Worm (Caenorhabditis elegans): ENCODE results near the gene ugt-59.

ce11 chrIV:10339701-10340100, 20.7 kb upstream of the ugt-59 start:
- TF ChIP-seq ama-1 (optimal IDR thresholded peaks at IDR 0.05) (no peak), tbx-37 (GFP tag; conservative IDR thresholded peaks at IDR 0.05) (no peak), hmg-4 (GFP tag; optimal IDR thresholded peaks at IDR 0.05) (no peak), B0310.2 (tag; optimal IDR thresholded peaks at IDR 0.05) (no peak), ceh-13 (GFP tag; optimal IDR thresholded peaks at IDR 0.05) (no peak)
